In the genomic region with DNA sequence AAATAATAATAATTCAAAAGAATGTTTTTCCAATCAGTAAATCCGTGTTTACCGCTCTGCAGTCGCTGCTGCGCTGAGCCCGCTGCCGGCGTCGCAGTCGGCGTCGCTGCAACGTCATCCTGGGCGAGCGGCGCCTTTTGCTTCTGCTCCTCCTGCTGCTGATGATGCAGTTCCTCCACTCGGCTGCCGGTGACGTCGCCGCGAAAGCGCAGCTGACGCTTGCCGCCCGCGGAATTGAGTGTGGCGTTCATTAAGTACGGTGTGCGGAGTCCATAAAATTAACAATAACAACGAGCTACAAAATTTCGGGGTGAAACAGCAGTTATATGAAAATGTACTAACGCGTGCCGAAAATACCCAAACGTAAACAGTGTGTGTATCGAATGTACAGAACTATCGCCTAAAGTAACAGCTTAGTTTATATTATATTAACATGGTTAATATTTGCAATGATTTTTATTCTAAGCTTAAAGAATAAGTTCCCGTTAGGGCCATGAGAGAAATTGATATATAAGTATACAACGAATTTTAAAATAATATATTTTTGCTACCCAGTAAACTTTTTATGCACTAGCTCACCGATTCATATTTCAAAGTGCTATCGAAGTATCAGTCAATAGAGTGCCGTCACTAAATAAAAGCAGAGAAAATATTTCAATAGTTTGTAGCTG, we compare ENCODE assay signal across 1 fruit fly cellular context.
TF ChIP-seq lines count a peak whose summit lies in the region.

Gene CG7218 (minus strand): TSS at position 346 of the 671 bp plus-strand sequence.
Gene Cbp20 (plus strand): TSS at position 610 of the 671 bp plus-strand sequence.

TF ChIP-seq in whole organism, embryonic, 481 proteins besides CTCF, POLR2A, EP300 and RAD21 (continued from another document and continues in another):
- TF ChIP-seq bbx (GFP tag; IDR thresholded peaks at IDR 0.05; lab: Robert Waterston, UW; ENCODE audit: partially characterized antibody) (peak; percentile 74), Dp (GFP tag; optimal IDR thresholded peaks at IDR 0.05; lab: Kevin White, UChicago) (peak; percentile 24), Dbx (GFP tag; IDR thresholded peaks at IDR 0.05; lab: Robert Waterston, UW) (peak; percentile 91), CkIIα-i1 (GFP tag; IDR thresholded peaks at IDR 0.05; lab: Robert Waterston, UW) (no peak), sisA (GFP tag; IDR thresholded peaks at IDR 0.05; lab: Robert Waterston, UW) (peak; percentile 68), so (GFP tag; IDR thresholded peaks at IDR 0.05; lab: Robert Waterston, UW) (no peak), sima (GFP tag; optimal IDR thresholded peaks at IDR 0.05; lab: Kevin White, UChicago) (no peak), CG8478 (optimal IDR thresholded peaks at IDR 0.05; lab: Kevin White, UChicago) (no peak), org-1 (GFP tag; optimal IDR thresholded peaks at IDR 0.05; lab: Kevin White, UChicago) (no peak), CG17802 (tag; optimal IDR thresholded peaks at IDR 0.05; lab: Kevin White, UChicago) (no peak), Sin3A (optimal IDR thresholded peaks at IDR 0.05; lab: Kevin White, UChicago) (peak; percentile 38), CHES-1-like (GFP tag; optimal IDR thresholded peaks at IDR 0.05; lab: Kevin White, UChicago) (peak; percentile 72), tna (GFP tag; IDR thresholded peaks at IDR 0.05; lab: Robert Waterston, UW; ENCODE audit: partially characterized antibody) (peak; percentile 29; the same call in 1 of the 2 replicates), CG11398 (GFP tag; optimal IDR thresholded peaks at IDR 0.05; lab: Kevin White, UChicago) (no peak), Ptx1 (GFP tag; IDR thresholded peaks at IDR 0.05; lab: Robert Waterston, UW) (peak; percentile 83), Dip2 (GFP tag; IDR thresholded peaks at IDR 0.05; lab: Robert Waterston, UW) (no peak), CG11695 (GFP tag; IDR thresholded peaks at IDR 0.05; lab: Robert Waterston, UW) (0 out of 3 replicates have a peak, but pooled peaks have one; percentile 8), Scr (GFP tag; IDR thresholded peaks at IDR 0.05; lab: Robert Waterston, UW; ENCODE audit: partially characterized antibody) (peak; percentile 91), CG13775 (GFP tag; optimal IDR thresholded peaks at IDR 0.05; lab: Kevin White, UChicago) (peak; percentile 73), CG1024 (GFP tag; IDR thresholded peaks at IDR 0.05; lab: Robert Waterston, UW) (peak; percentile 56; the same call in 1 of the 2 replicates), nerfin-2 (GFP tag; IDR thresholded peaks at IDR 0.05; lab: Robert Waterston, UW; ENCODE audit: partially characterized antibody) (peak; percentile 55), CoRest (tag; optimal IDR thresholded peaks at IDR 0.05; lab: Kevin White, UChicago) (peak; percentile 84), CG4730 (GFP tag; IDR thresholded peaks at IDR 0.05; lab: Robert Waterston, UW) (peak; percentile 78), CG31388 (GFP tag; optimal IDR thresholded peaks at IDR 0.05; lab: Kevin White, UChicago) (peak; percentile 29), CG42726 (GFP tag; IDR thresholded peaks at IDR 0.05; lab: Robert Waterston, UW; ENCODE audit: partially characterized antibody) (no peak), CG1832 (GFP tag; optimal IDR thresholded peaks at IDR 0.05; lab: Kevin White, UChicago) (no peak), ap (GFP tag; IDR thresholded peaks at IDR 0.05; lab: Robert Waterston, UW) (no peak), CG31441 (GFP tag; IDR thresholded peaks at IDR 0.05; lab: Robert Waterston, UW) (peak; percentile 65), slbo (GFP tag; IDR thresholded peaks at IDR 0.05; lab: Robert Waterston, UW) (peak; percentile 94), unpg (GFP tag; optimal IDR thresholded peaks at IDR 0.05; lab: Kevin White, UChicago) (peak; percentile 61), CG15514 (GFP tag; optimal IDR thresholded peaks at IDR 0.05; lab: Kevin White, UChicago) (peak; percentile 81), CG5180 (GFP tag; optimal IDR thresholded peaks at IDR 0.05; lab: Kevin White, UChicago) (no peak), Stat92E (GFP tag; optimal IDR thresholded peaks at IDR 0.05; lab: Kevin White, UChicago) (no peak), otp (GFP tag; IDR thresholded peaks at IDR 0.05; lab: Robert Waterston, UW) (peak; percentile 12; the same call in 1 of the 3 replicates), Atf6 (GFP tag; IDR thresholded peaks at IDR 0.05; lab: Robert Waterston, UW) (peak; percentile 59), CG31365 (tag; optimal IDR thresholded peaks at IDR 0.05; lab: Kevin White, UChicago) (no peak), p53 (GFP tag; optimal IDR thresholded peaks at IDR 0.05; lab: Kevin White, UChicago) (no peak), CG7556 (GFP tag; optimal IDR thresholded peaks at IDR 0.05; lab: Kevin White, UChicago) (peak; percentile 56), zfh1 (GFP tag; IDR thresholded peaks at IDR 0.05; lab: Robert Waterston, UW) (peak; percentile 74), CG30431 (GFP tag; optimal IDR thresholded peaks at IDR 0.05; lab: Kevin White, UChicago) (no peak), Xbp1 (GFP tag; optimal IDR thresholded peaks at IDR 0.05; lab: Kevin White, UChicago) (peak; percentile 84), Fer1 (GFP tag; optimal IDR thresholded peaks at IDR 0.05; lab: Kevin White, UChicago) (peak; percentile 30), Sox102F (GFP tag; optimal IDR thresholded peaks at IDR 0.05; lab: Kevin White, UChicago) (peak; percentile 56), yki (optimal IDR thresholded peaks at IDR 0.05; lab: Kevin White, UChicago) (no peak), CG10959 (GFP tag; IDR thresholded peaks at IDR 0.05; lab: Robert Waterston, UW) (no peak), nmo (GFP tag; optimal IDR thresholded peaks at IDR 0.05; lab: Kevin White, UChicago) (peak; percentile 73), emc (GFP tag; optimal IDR thresholded peaks at IDR 0.05; lab: Kevin White, UChicago) (peak; percentile 33), CG7963 (GFP tag; IDR thresholded peaks at IDR 0.05; lab: Robert Waterston, UW; ENCODE audit: partially characterized antibody) (peak; percentile 65; the same call in 2 of the 3 replicates), CG15479 (GFP tag; optimal IDR thresholded peaks at IDR 0.05; lab: Kevin White, UChicago) (no peak), Usf (GFP tag; optimal IDR thresholded peaks at IDR 0.05; lab: Kevin White, UChicago) (peak; percentile 18), twi (tag; optimal IDR thresholded peaks at IDR 0.05; lab: Kevin White, UChicago) (peak; percentile 57), CG9727 (GFP tag; optimal IDR thresholded peaks at IDR 0.05; lab: Kevin White, UChicago) (peak; percentile 59), CG12219 (GFP tag; optimal IDR thresholded peaks at IDR 0.05; lab: Kevin White, UChicago) (peak; percentile 24), seq (GFP tag; IDR thresholded peaks at IDR 0.05; lab: Robert Waterston, UW) (no peak), Spps (tag; optimal IDR thresholded peaks at IDR 0.05; lab: Kevin White, UChicago) (peak; percentile 7), Rx (GFP tag; IDR thresholded peaks at IDR 0.05; lab: Robert Waterston, UW) (peak; percentile 61), CG2199 (GFP tag; IDR thresholded peaks at IDR 0.05; lab: Robert Waterston, UW) (no peak), CG10147 (GFP tag; optimal IDR thresholded peaks at IDR 0.05; lab: Kevin White, UChicago) (peak; percentile 56), CG30020 (tag; optimal IDR thresholded peaks at IDR 0.05; lab: Kevin White, UChicago) (peak; percentile 67), row (GFP tag; IDR thresholded peaks at IDR 0.05; lab: Robert Waterston, UW) (peak; percentile 91), unc-4 (GFP tag; IDR thresholded peaks at IDR 0.05; lab: Robert Waterston, UW; ENCODE audit: partially characterized antibody) (peak; percentile 90), trem (tag; optimal IDR thresholded peaks at IDR 0.05; lab: Kevin White, UChicago) (peak; percentile 83), knrl (GFP tag; IDR thresholded peaks at IDR 0.05; lab: Robert Waterston, UW; ENCODE audit: partially characterized antibody) (peak; percentile 88), onecut (GFP tag; IDR thresholded peaks at IDR 0.05; lab: Robert Waterston, UW) (peak; percentile 47; the same call in 1 of the 2 replicates), CG2889 (GFP tag; IDR thresholded peaks at IDR 0.05; lab: Robert Waterston, UW) (peak; percentile 73), lbe (GFP tag; optimal IDR thresholded peaks at IDR 0.05; lab: Kevin White, UChicago) (peak; percentile 38), exex (tag; optimal IDR thresholded peaks at IDR 0.05; lab: Kevin White, UChicago) (no peak), CG34224 (GFP tag; IDR thresholded peaks at IDR 0.05; lab: Robert Waterston, UW; ENCODE audit: partially characterized antibody) (peak; percentile 76), phol (tag; optimal IDR thresholded peaks at IDR 0.05; lab: Kevin White, UChicago) (peak; percentile 64), CG4360 (GFP tag; IDR thresholded peaks at IDR 0.05; lab: Robert Waterston, UW) (peak; percentile 42; the same call in 1 of the 2 replicates), cad (GFP tag; optimal IDR thresholded peaks at IDR 0.05; lab: Kevin White, UChicago) (no peak), CG14965 (GFP tag; optimal IDR thresholded peaks at IDR 0.05; lab: Kevin White, UChicago; ENCODE audit: borderline replicate concordance) (no peak), slou (GFP tag; optimal IDR thresholded peaks at IDR 0.05; lab: Kevin White, UChicago) (peak; percentile 44), CG3065 (GFP tag; optimal IDR thresholded peaks at IDR 0.05; lab: Kevin White, UChicago) (peak; percentile 46), CG18619 (GFP tag; optimal IDR thresholded peaks at IDR 0.05; lab: Kevin White, UChicago) (peak; percentile 50), Hr51 (GFP tag; optimal IDR thresholded peaks at IDR 0.05; lab: Kevin White, UChicago) (peak; percentile 26 to 58), CG9215 (GFP tag; IDR thresholded peaks at IDR 0.05; lab: Robert Waterston, UW) (peak; percentile 79), CG3407 (GFP tag; optimal IDR thresholded peaks at IDR 0.05; lab: Kevin White, UChicago) (no peak), Nf-YB (GFP tag; optimal IDR thresholded peaks at IDR 0.05; lab: Kevin White, UChicago) (peak; percentile 48), Abd-B (GFP tag; optimal IDR thresholded peaks at IDR 0.05; lab: Kevin White, UChicago) (peak; percentile 79), CG7745 (tag; optimal IDR thresholded peaks at IDR 0.05; lab: Kevin White, UChicago) (no peak), CG4404 (GFP tag; IDR thresholded peaks at IDR 0.05; lab: Robert Waterston, UW) (no peak; the same call in 1 of the 2 replicates), CG18011 (GFP tag; optimal IDR thresholded peaks at IDR 0.05; lab: Kevin White, UChicago) (peak; percentile 41), NC2β (GFP tag; optimal IDR thresholded peaks at IDR 0.05; lab: Kevin White, UChicago) (peak; percentile 49), PHDP (tag; optimal IDR thresholded peaks at IDR 0.05; lab: Kevin White, UChicago) (peak; percentile 71), mam (GFP tag; optimal IDR thresholded peaks at IDR 0.05; lab: Kevin White, UChicago) (peak; percentile 89), D19B (GFP tag; optimal IDR thresholded peaks at IDR 0.05; lab: Kevin White, UChicago) (peak; percentile 61), ranshi (GFP tag; IDR thresholded peaks at IDR 0.05; lab: Robert Waterston, UW) (peak; percentile 78), hkb (optimal IDR thresholded peaks at IDR 0.05; lab: Kevin White, UChicago) (no peak), hkb (GFP tag; IDR thresholded peaks at IDR 0.05; lab: Robert Waterston, UW) (peak; percentile 59), ara (GFP tag; IDR thresholded peaks at IDR 0.05; lab: Robert Waterston, UW) (0 out of 2 replicates have a peak, but pooled peaks have one; percentile 22), Nf-YC (tag; optimal IDR thresholded peaks at IDR 0.05; lab: Kevin White, UChicago) (peak; percentile 68), CG2712 (tag; optimal IDR thresholded peaks at IDR 0.05; lab: Kevin White, UChicago) (peak; percentile 74), gce (GFP tag; IDR thresholded peaks at IDR 0.05; lab: Robert Waterston, UW) (no peak; the same call in 2 of the 3 replicates), CG17912 (GFP tag; optimal IDR thresholded peaks at IDR 0.05; lab: Kevin White, UChicago) (no peak), CG7271 (tag; optimal IDR thresholded peaks at IDR 0.05; lab: Kevin White, UChicago) (peak; percentile 28), CG17829 (tag; optimal IDR thresholded peaks at IDR 0.05; lab: Kevin White, UChicago) (peak; percentile 75), Hand (GFP tag; optimal IDR thresholded peaks at IDR 0.05; lab: Kevin White, UChicago) (no peak), Side (GFP tag; optimal IDR thresholded peaks at IDR 0.05; lab: Kevin White, UChicago) (no peak), crp (GFP tag; optimal IDR thresholded peaks at IDR 0.05; lab: Kevin White, UChicago) (peak in 1 of 2 experiments; percentile 73), CG15011 (GFP tag; optimal IDR thresholded peaks at IDR 0.05; lab: Kevin White, UChicago) (no peak), gcm2 (GFP tag; optimal IDR thresholded peaks at IDR 0.05; lab: Kevin White, UChicago) (no peak), corto (GFP tag; optimal IDR thresholded peaks at IDR 0.05; lab: Kevin White, UChicago) (no peak), CG11085 (GFP tag; IDR thresholded peaks at IDR 0.05; lab: Robert Waterston, UW) (peak; percentile 60; the same call in 1 of the 2 replicates), CG12155 (GFP tag; optimal IDR thresholded peaks at IDR 0.05; lab: Kevin White, UChicago) (peak; percentile 81), chn (GFP tag; optimal IDR thresholded peaks at IDR 0.05; lab: Kevin White, UChicago) (peak; percentile 62), btn (GFP tag; optimal IDR thresholded peaks at IDR 0.05; lab: Kevin White, UChicago) (no peak), CG13424 (tag; optimal IDR thresholded peaks at IDR 0.05; lab: Kevin White, UChicago) (peak; percentile 78), Ravus (GFP tag; IDR thresholded peaks at IDR 0.05; lab: Robert Waterston, UW) (no peak), CG8944 (GFP tag; optimal IDR thresholded peaks at IDR 0.05; lab: Kevin White, UChicago) (peak; percentile 50), CG10431 (GFP tag; optimal IDR thresholded peaks at IDR 0.05; lab: Kevin White, UChicago) (no peak), Drgx (GFP tag; IDR thresholded peaks at IDR 0.05; lab: Robert Waterston, UW) (peak; percentile 55), HLH4C (GFP tag; IDR thresholded peaks at IDR 0.05; lab: Robert Waterston, UW; ENCODE audit: partially characterized antibody) (peak; percentile 82), vvl (GFP tag; IDR thresholded peaks at IDR 0.05; lab: Robert Waterston, UW) (peak; percentile 82), nau (GFP tag; optimal IDR thresholded peaks at IDR 0.05; lab: Kevin White, UChicago) (peak; percentile 36), Bdp1 (GFP tag; optimal IDR thresholded peaks at IDR 0.05; lab: Kevin White, UChicago) (peak; percentile 26), Hmr (GFP tag; optimal IDR thresholded peaks at IDR 0.05; lab: Kevin White, UChicago) (peak; percentile 70), dmrt99B (tag; optimal IDR thresholded peaks at IDR 0.05; lab: Kevin White, UChicago) (peak; percentile 52), CG8290 (GFP tag; optimal IDR thresholded peaks at IDR 0.05; lab: Kevin White, UChicago) (peak; percentile 56), CG8290 (tag; optimal IDR thresholded peaks at IDR 0.05; lab: Kevin White, UChicago) (peak; percentile 52 to 79)
